Fruit fly (Drosophila melanogaster): ENCODE data around the gene Pmvk.

The Pmvk gene

DNA sequence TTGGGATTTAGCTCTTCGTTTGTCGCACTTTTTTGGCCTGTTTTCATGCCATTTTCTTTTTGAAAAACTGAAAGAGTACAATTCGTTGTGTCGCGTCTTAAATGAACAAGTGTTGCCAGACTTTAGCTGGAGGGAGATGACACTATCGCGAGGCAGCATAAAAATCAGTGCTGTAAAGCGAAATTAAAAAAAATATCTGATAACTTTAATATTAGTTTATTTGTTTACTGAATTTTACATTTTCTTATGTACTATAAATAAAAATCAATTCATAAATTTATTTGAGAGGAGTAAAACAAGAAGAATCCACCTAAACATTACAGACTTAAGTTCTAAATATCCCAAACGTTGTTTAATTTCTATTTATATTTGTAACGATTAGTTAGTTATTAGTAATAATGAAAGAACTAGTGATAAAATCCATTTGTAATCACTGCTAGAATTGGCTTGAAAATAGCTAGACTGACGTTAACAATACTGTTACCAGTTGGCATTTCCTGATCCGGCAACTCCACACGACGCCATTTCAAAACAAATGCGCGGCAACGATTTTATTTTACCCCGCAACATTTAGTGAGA, 2.9 kb downstream of the Pmvk start, which contains the start of the genes spi and msb1l (continued):
- TF ChIP-seq CG14860 (GFP tag; IDR thresholded peaks at IDR 0.05; ENCODE audit: partially characterized antibody) = 0 out of 3 replicates have a peak, but pooled peaks have one; percentile 23
- TF ChIP-seq CG15269 (tag; optimal IDR thresholded peaks at IDR 0.05) = peak; percentile 55
- no peak for TF ChIP-seq Ada2b (GFP tag; IDR thresholded peaks at IDR 0.05)
- TF ChIP-seq grau (tag; optimal IDR thresholded peaks at IDR 0.05) = peak; percentile 62
- peak; percentile 36 for TF ChIP-seq dmrt99B (tag; optimal IDR thresholded peaks at IDR 0.05)
- peak; percentile 35 for TF ChIP-seq mam (GFP tag; optimal IDR thresholded peaks at IDR 0.05)
- TF ChIP-seq CG2129 (GFP tag; IDR thresholded peaks at IDR 0.05; ENCODE audit: partially characterized antibody) = peak; percentile 20; the same call in 1 of the 2 replicates
- TF ChIP-seq Usf (GFP tag; optimal IDR thresholded peaks at IDR 0.05) = peak; percentile 27
- no peak for TF ChIP-seq grn (GFP tag; optimal IDR thresholded peaks at IDR 0.05)
- no peak for TF ChIP-seq ap (GFP tag; IDR thresholded peaks at IDR 0.05)
- TF ChIP-seq CG10959 (GFP tag; IDR thresholded peaks at IDR 0.05) = no peak
- TF ChIP-seq CG17361 (GFP tag; IDR thresholded peaks at IDR 0.05) = peak; percentile 87
- TF ChIP-seq CG4617 (GFP tag; optimal IDR thresholded peaks at IDR 0.05; ENCODE audit: borderline replicate concordance) = peak; percentile 0
- TF ChIP-seq Ssrp (tag; optimal IDR thresholded peaks at IDR 0.05) = peak; percentile 45
- TF ChIP-seq Oli (tag; optimal IDR thresholded peaks at IDR 0.05) = peak; percentile 22

dm6 chr2L:19576299-19576971, 3.7 kb downstream of the Pmvk start:
- no peak for TF ChIP-seq jing (GFP tag; optimal IDR thresholded peaks at IDR 0.05)
- TF ChIP-seq CG5180 (GFP tag; optimal IDR thresholded peaks at IDR 0.05) = no peak
- TF ChIP-seq CG17359 (tag; optimal IDR thresholded peaks at IDR 0.05) = no peak
- peak; percentile 83 for TF ChIP-seq CG3065 (GFP tag; optimal IDR thresholded peaks at IDR 0.05)
- TF ChIP-seq CG6683 (GFP tag; optimal IDR thresholded peaks at IDR 0.05) = no peak
- no peak for TF ChIP-seq CG2120 (GFP tag; optimal IDR thresholded peaks at IDR 0.05)
- no peak for TF ChIP-seq CG11504 (tag; optimal IDR thresholded peaks at IDR 0.05)
- TF ChIP-seq bab2 (GFP tag; optimal IDR thresholded peaks at IDR 0.05) = no peak
- TF ChIP-seq CG10431 (GFP tag; optimal IDR thresholded peaks at IDR 0.05) = no peak
- TF ChIP-seq CG7357 (GFP tag; IDR thresholded peaks at IDR 0.05) = no peak
- no peak for TF ChIP-seq MTF-1 (GFP tag; optimal IDR thresholded peaks at IDR 0.05; ENCODE audit: borderline replicate concordance)
- TF ChIP-seq p53 (GFP tag; optimal IDR thresholded peaks at IDR 0.05) = no peak
- TF ChIP-seq Nf-YC (tag; optimal IDR thresholded peaks at IDR 0.05) = no peak
- TF ChIP-seq CG13296 (GFP tag; optimal IDR thresholded peaks at IDR 0.05) = peak; percentile 61
- no peak for TF ChIP-seq Doc2 (GFP tag; IDR thresholded peaks at IDR 0.05)
- TF ChIP-seq gt (GFP tag; IDR thresholded peaks at IDR 0.05) = no peak
- TF ChIP-seq Mes4 (GFP tag; optimal IDR thresholded peaks at IDR 0.05) = no peak
- no peak for TF ChIP-seq ase (GFP tag; IDR thresholded peaks at IDR 0.05)
- TF ChIP-seq CG15011 (GFP tag; optimal IDR thresholded peaks at IDR 0.05) = no peak
- TF ChIP-seq Blimp-1 (GFP tag; optimal IDR thresholded peaks at IDR 0.05) = peak; percentile 5
- peak in 1 of 2 experiments; percentile 60 for TF ChIP-seq tll (GFP tag; optimal IDR thresholded peaks at IDR 0.05)
- TF ChIP-seq HLHmδ (GFP tag; optimal IDR thresholded peaks at IDR 0.05) = peak; percentile 17
- TF ChIP-seq slbo (GFP tag; IDR thresholded peaks at IDR 0.05) = no peak
- TF ChIP-seq CG8765 (GFP tag; IDR thresholded peaks at IDR 0.05) = no peak
- no peak; the same call in 2 of the 3 replicates for TF ChIP-seq ci (GFP tag; IDR thresholded peaks at IDR 0.05)
- TF ChIP-seq wor (GFP tag; IDR thresholded peaks at IDR 0.05) = no peak
- no peak for TF ChIP-seq CG6765 (GFP tag; optimal IDR thresholded peaks at IDR 0.05)
- TF ChIP-seq CG10321 (GFP tag; IDR thresholded peaks at IDR 0.05) = no peak
- no peak for TF ChIP-seq Fer1 (GFP tag; optimal IDR thresholded peaks at IDR 0.05)
- no peak for TF ChIP-seq Oaz (GFP tag; IDR thresholded peaks at IDR 0.05)
- TF ChIP-seq CHES-1-like (GFP tag; optimal IDR thresholded peaks at IDR 0.05) = no peak
- TF ChIP-seq Nf-YB (GFP tag; optimal IDR thresholded peaks at IDR 0.05) = no peak
- no peak for TF ChIP-seq CG12659 (GFP tag; optimal IDR thresholded peaks at IDR 0.05)

All from whole organism, embryonic.